Worm (Caenorhabditis elegans) whole organism, L2 larva: ENCODE results near the gene bec-1.

Experiments
- C34F6.9 ChIP-seq: fragments of 150-350 bp; optimal IDR thresholded peaks from 2 replicates; lab custom pipeline; 2014; ENCODE audit warnings: missing biosample characterization, missing genetic modification characterization
- F13H6.1 ChIP-seq: sonication (generic microtip); optimal IDR thresholded peaks from 2 replicates; lab custom pipeline; 2016; ENCODE audit warnings: missing genetic modification characterization, missing compliant biosample characterization
- R02D3.7 ChIP-seq: fragments of 150-350 bp; optimal IDR thresholded peaks from 2 replicates; lab custom pipeline; 2014; ENCODE audit warnings: missing biosample characterization, missing genetic modification characterization
- Y55F3AM.14 ChIP-seq: fragments of 200-800 bp; sonication (Bioruptor generic); optimal IDR thresholded peaks from 2 replicates; lab custom pipeline; 2018; ENCODE audit warnings: mild to moderate bottlenecking, missing genetic modification characterization, missing compliant biosample characterization
- ZK546.5 ChIP-seq: sonication (generic microtip); optimal IDR thresholded peaks from 2 replicates; lab custom pipeline; 2017; ENCODE audit warnings: missing biosample characterization, missing genetic modification characterization
- alr-1 ChIP-seq: fragments of 150-350 bp; optimal IDR thresholded peaks from 2 replicates; lab custom pipeline; 2014; ENCODE audit warnings: missing biosample characterization, missing genetic modification characterization
- aly-2 ChIP-seq: fragments of 150-350 bp; optimal IDR thresholded peaks from 2 replicates; lab custom pipeline; 2014; ENCODE audit warnings: missing biosample characterization, missing genetic modification characterization
- ama-1 ChIP-seq: fragments of 150-350 bp; optimal IDR thresholded peaks from 2 replicates; lab custom pipeline; 2018; ENCODE audit warnings: inconsistent platforms
- blmp-1 ChIP-seq: sonication (generic microtip); optimal IDR thresholded peaks from 2 replicates; lab custom pipeline; 2017; ENCODE audit warnings: missing genetic modification characterization, mild to moderate bottlenecking, missing compliant biosample characterization, antibody characterized with exemption, moderate library complexity; ENCODE audit not compliant: insufficient read depth
- ceh-16 ChIP-seq: fragments of 150-350 bp; optimal IDR thresholded peaks from 2 replicates; lab custom pipeline; 2014; ENCODE audit warnings: missing biosample characterization, missing genetic modification characterization
- ceh-82 ChIP-seq: fragments of 150-350 bp; optimal IDR thresholded peaks from 2 replicates; lab custom pipeline; 2014; ENCODE audit warnings: missing biosample characterization, missing genetic modification characterization
- crh-2 ChIP-seq: sonication (generic microtip); optimal IDR thresholded peaks from 2 replicates; lab custom pipeline; 2017; ENCODE audit warnings: missing biosample characterization, missing genetic modification characterization
- egl-27 ChIP-seq: sonication (generic microtip); optimal IDR thresholded peaks from 3 replicates; lab custom pipeline; 2017; ENCODE audit warnings: missing biosample characterization, missing genetic modification reagents, missing genetic modification characterization
- elt-1 ChIP-seq: fragments of 150-350 bp; optimal IDR thresholded peaks from 2 replicates; lab custom pipeline; 2014; ENCODE audit warnings: missing biosample characterization, missing genetic modification characterization
- elt-3 ChIP-seq: sonication (generic microtip); optimal IDR thresholded peaks from 2 replicates; lab custom pipeline; 2017; ENCODE audit warnings: missing biosample characterization, missing genetic modification characterization
- fos-1 ChIP-seq: fragments of 150-350 bp; optimal IDR thresholded peaks from 2 replicates; lab custom pipeline; 2014; ENCODE audit warnings: missing biosample characterization, missing genetic modification characterization
- gmeb-1 ChIP-seq: fragments of 150-350 bp; optimal IDR thresholded peaks from 2 replicates; lab custom pipeline; 2014; ENCODE audit warnings: missing biosample characterization, missing genetic modification characterization
- mab-5 ChIP-seq: fragments of 150-350 bp; optimal IDR thresholded peaks from 2 replicates; lab custom pipeline; 2014; ENCODE audit warnings: missing biosample characterization, missing genetic modification characterization
- mbf-1 ChIP-seq: sonication (generic microtip); optimal IDR thresholded peaks from 2 replicates; lab custom pipeline; 2017; ENCODE audit warnings: missing biosample characterization, missing genetic modification characterization
- mdl-1 ChIP-seq, 2 experiments: fragments of 150-350 bp in 1 of 2; sonication (generic microtip) in 1 of 2; optimal IDR thresholded peaks; 2 replicates each; lab custom pipeline; 2017; ENCODE audit warnings: missing biosample characterization in 2 of 2, missing genetic modification characterization in 2 of 2
- nhr-10 ChIP-seq: sonication (generic microtip); optimal IDR thresholded peaks from 2 replicates; lab custom pipeline; 2017; ENCODE audit warnings: missing biosample characterization, missing genetic modification characterization
- nhr-11 ChIP-seq: fragments of 150-350 bp; optimal IDR thresholded peaks from 2 replicates; lab custom pipeline; 2014; ENCODE audit warnings: missing biosample characterization, missing genetic modification characterization
- nhr-12 ChIP-seq: fragments of 150-350 bp; optimal IDR thresholded peaks from 2 replicates; lab custom pipeline; 2014; ENCODE audit warnings: missing biosample characterization, missing genetic modification characterization
- nhr-129 ChIP-seq: fragments of 150-350 bp; optimal IDR thresholded peaks from 2 replicates; lab custom pipeline; 2014; ENCODE audit warnings: missing biosample characterization, missing genetic modification characterization
- nhr-21 ChIP-seq: fragments of 150-350 bp; optimal IDR thresholded peaks from 2 replicates; lab custom pipeline; 2014; ENCODE audit warnings: missing biosample characterization, missing genetic modification characterization
- nhr-23 ChIP-seq: fragments of 150-350 bp; optimal IDR thresholded peaks from 2 replicates; lab custom pipeline; 2014; ENCODE audit warnings: missing biosample characterization, missing genetic modification reagents, missing genetic modification characterization
- nhr-25 ChIP-seq: fragments of 150-350 bp; sonication (generic microtip); optimal IDR thresholded peaks from 3 replicates; lab custom pipeline; 2014; ENCODE audit warnings: missing biosample characterization, missing genetic modification characterization
- nhr-6 ChIP-seq: fragments of 150-350 bp; optimal IDR thresholded peaks from 2 replicates; lab custom pipeline; 2014; ENCODE audit warnings: missing biosample characterization, missing genetic modification characterization
- nhr-77 ChIP-seq: fragments of 150-350 bp; optimal IDR thresholded peaks from 2 replicates; lab custom pipeline; 2014; ENCODE audit warnings: missing biosample characterization, missing genetic modification characterization
- peb-1 ChIP-seq: fragments of 150-350 bp; optimal IDR thresholded peaks from 2 replicates; lab custom pipeline; 2014; ENCODE audit warnings: missing biosample characterization, missing genetic modification characterization
- sem-4 ChIP-seq: fragments of 150-350 bp; optimal IDR thresholded peaks from 2 replicates; lab custom pipeline; 2014; ENCODE audit warnings: missing biosample characterization, missing genetic modification reagents, missing genetic modification characterization
- skn-1 ChIP-seq: sonication (generic microtip); optimal IDR thresholded peaks from 2 replicates; lab custom pipeline; 2017; ENCODE audit warnings: missing biosample characterization, missing genetic modification characterization
- sma-3 ChIP-seq: sonication (generic microtip); optimal IDR thresholded peaks from 2 replicates; lab custom pipeline; 2016; ENCODE audit warnings: missing genetic modification reagents, missing genetic modification characterization, missing compliant biosample characterization
- sma-9 ChIP-seq, 2 experiments: fragments of 150-350 bp in 1 of 2; sonication (generic microtip) in 1 of 2; optimal IDR thresholded peaks; 2 replicates each; lab custom pipeline; 2014 to 2016; ENCODE audit warnings: missing genetic modification characterization in 2 of 2, mild to moderate bottlenecking in 1 of 2, missing biosample characterization in 1 of 2, missing compliant biosample characterization in 1 of 2, missing genetic modification reagents in 1 of 2, moderate library complexity in 1 of 2
- snpc-4 ChIP-seq: fragments of 150-350 bp; optimal IDR thresholded peaks from 2 replicates; lab custom pipeline; 2014; ENCODE audit warnings: missing biosample characterization, missing genetic modification characterization
- unc-55 ChIP-seq: fragments of 150-350 bp; sonication (generic microtip); optimal IDR thresholded peaks from 3 replicates; lab custom pipeline; 2014; ENCODE audit warnings: missing biosample characterization, missing genetic modification reagents, missing genetic modification characterization
- unc-62 ChIP-seq: fragments of 150-350 bp; optimal IDR thresholded peaks from 2 replicates; lab custom pipeline; 2014; ENCODE audit warnings: missing biosample characterization, missing genetic modification reagents, missing genetic modification characterization
- zag-1 ChIP-seq: fragments of 150-350 bp; optimal IDR thresholded peaks from 2 replicates; lab custom pipeline; 2014; ENCODE audit warnings: missing biosample characterization, missing genetic modification characterization
- ztf-11 ChIP-seq: sonication (generic microtip); optimal IDR thresholded peaks from 2 replicates; lab custom pipeline; 2017; ENCODE audit warnings: missing biosample characterization, missing genetic modification characterization
- ztf-4 ChIP-seq: fragments of 150-350 bp; optimal IDR thresholded peaks from 2 replicates; lab custom pipeline; 2014; ENCODE audit warnings: missing biosample characterization, missing genetic modification characterization

bec-1 gene

DNA sequence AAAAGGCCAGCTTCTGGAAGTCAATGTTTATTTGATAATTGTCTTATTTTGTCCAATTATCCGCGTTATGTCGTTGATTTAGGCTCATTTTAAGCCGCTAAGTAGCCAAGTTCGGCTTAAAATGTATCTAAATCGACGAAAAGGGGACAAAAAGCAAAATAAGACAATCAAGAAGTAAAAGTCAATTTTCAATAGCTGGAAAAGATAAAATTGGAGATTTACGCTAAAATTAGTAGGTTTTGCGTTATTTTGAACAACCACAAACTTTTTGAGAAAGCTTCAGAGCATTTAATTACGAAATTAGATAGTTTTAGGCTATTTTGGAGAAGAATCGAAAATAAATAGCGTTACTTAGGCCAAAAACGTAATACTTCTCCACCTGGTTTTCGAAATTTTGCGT, 1.3 kb downstream of the bec-1 start:
- no peak for TF ChIP-seq ama-1 (lab: Kevin White, UChicago)
- TF ChIP-seq zag-1 = no peak
- no peak for TF ChIP-seq nhr-10 (tag; lab: Kevin White, UChicago)
- no peak for TF ChIP-seq unc-62 (GFP tag; lab: Kevin White, UChicago)
- TF ChIP-seq crh-2 = no peak
- no peak for TF ChIP-seq fos-1 (tag; lab: Kevin White, UChicago)
- no peak for TF ChIP-seq elt-1
- TF ChIP-seq peb-1 (tag; lab: Kevin White, UChicago) = no peak
- no peak for TF ChIP-seq ZK546.5 (tag; lab: Kevin White, UChicago)
- no peak for TF ChIP-seq R02D3.7 (tag; lab: Kevin White, UChicago)

DNA sequence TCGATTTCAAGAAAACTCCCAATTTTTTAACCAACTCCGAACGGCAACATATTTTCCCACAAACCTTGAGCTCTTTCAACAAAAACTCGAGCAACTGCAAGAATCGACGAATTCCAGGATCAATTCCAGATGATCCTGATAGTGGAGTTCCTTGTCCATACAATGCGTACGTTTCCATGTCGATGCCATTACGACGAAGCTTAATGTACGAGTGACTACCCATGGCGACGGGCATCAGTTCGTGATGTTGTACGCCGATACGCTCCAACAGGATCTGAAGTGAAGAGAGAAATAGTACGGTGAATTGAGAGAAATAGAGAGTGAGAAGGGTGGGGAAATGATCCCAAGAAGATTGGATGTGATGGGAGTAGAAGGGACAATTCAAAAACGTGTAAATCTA, 2.2 kb downstream of the bec-1 start:
- TF ChIP-seq ama-1 (lab: Kevin White, UChicago) (no peak), nhr-6 (tag; lab: Kevin White, UChicago) (no peak), nhr-129 (no peak), nhr-23 (no peak), Y55F3AM.14 (GFP tag; lab: Kevin White, UChicago) (no peak), crh-2 (no peak), sem-4 (no peak), nhr-12 (no peak), snpc-4 (tag; lab: Kevin White, UChicago) (no peak), C34F6.9 (tag; lab: Kevin White, UChicago) (no peak), aly-2 (tag; lab: Kevin White, UChicago) (no peak), ZK546.5 (tag; lab: Kevin White, UChicago) (no peak), egl-27 (tag; lab: Kevin White, UChicago) (no peak), gmeb-1 (tag; lab: Kevin White, UChicago) (no peak), nhr-21 (tag; lab: Kevin White, UChicago) (no peak), unc-55 (GFP tag; lab: Kevin White, UChicago) (no peak), mab-5 (no peak)
- TF ChIP-seq, all 48 proteins: peak for 0

DNA sequence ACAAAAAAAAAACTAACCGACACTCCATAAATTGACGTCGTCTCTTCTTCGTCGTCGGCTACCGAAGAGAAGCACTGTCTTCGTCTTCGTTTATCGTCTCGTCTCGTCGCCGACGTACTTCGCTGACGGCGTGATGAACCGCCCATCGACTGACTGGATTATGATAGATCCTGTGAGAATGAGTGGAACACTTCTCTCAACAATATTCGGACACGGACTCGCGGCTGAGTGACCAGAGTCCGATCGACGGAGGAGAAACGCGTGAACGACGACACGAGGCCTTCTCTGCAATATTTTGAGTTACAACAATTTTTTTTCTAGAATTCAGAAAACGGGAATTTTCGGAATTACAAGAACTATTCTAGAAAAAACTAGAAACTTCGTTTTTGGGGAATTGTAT, 4.0 kb downstream of the bec-1 start, which contains the start of gene skn-1:
Gene skn-1, minus strand, starts transcription at position 146 of the 400 bp plus-strand sequence.
- no peak for TF ChIP-seq snpc-4 (tag; lab: Kevin White, UChicago)
- no peak for TF ChIP-seq skn-1 (tag; lab: Kevin White, UChicago)
- TF ChIP-seq ceh-16 = no peak
- TF ChIP-seq nhr-129 = no peak
- no peak for TF ChIP-seq sem-4
- no peak for TF ChIP-seq elt-1
- no peak for TF ChIP-seq Y55F3AM.14 (GFP tag; lab: Kevin White, UChicago)
- no peak for TF ChIP-seq egl-27 (tag; lab: Kevin White, UChicago)
- TF ChIP-seq ZK546.5 (tag; lab: Kevin White, UChicago) = no peak
- TF ChIP-seq ceh-82 (tag; lab: Kevin White, UChicago) = no peak
- TF ChIP-seq ztf-4 (tag; lab: Kevin White, UChicago) = no peak
- no peak for TF ChIP-seq unc-62 (GFP tag; lab: Kevin White, UChicago)
- no peak for TF ChIP-seq nhr-23
- TF ChIP-seq alr-1 = no peak
- TF ChIP-seq unc-55 (GFP tag; lab: Kevin White, UChicago) = no peak
- TF ChIP-seq ama-1 (lab: Kevin White, UChicago) = no peak
- TF ChIP-seq crh-2 = no peak
- no peak for TF ChIP-seq nhr-25 (tag; lab: Kevin White, UChicago)
- no peak for TF ChIP-seq ztf-11 (tag; lab: Kevin White, UChicago)
- TF ChIP-seq elt-3 (tag; lab: Kevin White, UChicago) = no peak
- TF ChIP-seq, all 48 proteins: peak for 0

DNA sequence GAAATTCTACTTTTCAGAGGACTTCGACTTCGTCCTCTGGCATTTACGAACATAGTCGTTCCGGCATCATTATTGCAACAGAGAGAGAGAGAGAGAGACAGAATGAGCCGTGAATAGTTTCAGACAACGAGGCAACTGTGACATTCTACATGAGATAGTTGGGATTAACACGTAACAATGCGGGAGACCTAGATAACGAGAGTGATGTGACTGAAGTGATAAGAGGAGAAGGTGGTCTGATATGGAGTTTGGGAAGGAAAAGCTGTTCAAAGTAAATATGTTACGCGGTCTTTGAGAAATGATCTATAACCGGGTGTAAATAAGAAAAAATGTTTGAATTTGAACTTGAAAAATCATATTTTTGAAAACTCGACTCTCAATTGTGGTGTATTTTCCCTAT, 4.8 kb downstream of the bec-1 start:
- TF ChIP-seq nhr-77 (tag; lab: Kevin White, UChicago) = no peak
- no peak for TF ChIP-seq mbf-1 (tag; lab: Kevin White, UChicago)
- TF ChIP-seq nhr-25 (tag; lab: Kevin White, UChicago) = no peak
- peak; percentile 34 for TF ChIP-seq F13H6.1 (tag; lab: Kevin White, UChicago)
- TF ChIP-seq ceh-82 (tag; lab: Kevin White, UChicago) = no peak
- peak; percentile 64 for TF ChIP-seq crh-2
- TF ChIP-seq Y55F3AM.14 (GFP tag; lab: Kevin White, UChicago) = no peak
- TF ChIP-seq ZK546.5 (tag; lab: Kevin White, UChicago) = no peak
- TF ChIP-seq sma-3 (GFP tag; lab: Kevin White, UChicago) = peak; percentile 18
- TF ChIP-seq snpc-4 (tag; lab: Kevin White, UChicago) = no peak
- peak; percentile 22 for TF ChIP-seq nhr-129
- no peak for TF ChIP-seq ztf-4 (tag; lab: Kevin White, UChicago)
- no peak for TF ChIP-seq elt-3 (tag; lab: Kevin White, UChicago)
- peak; percentile 81 for TF ChIP-seq fos-1 (tag; lab: Kevin White, UChicago)
- no peak for TF ChIP-seq nhr-12
- no peak for TF ChIP-seq zag-1
- TF ChIP-seq blmp-1 (tag; lab: Kevin White, UChicago) = no peak
- TF ChIP-seq mdl-1 (tag; optimal IDR thresholded peaks at IDR 0.05; lab: Kevin White, UChicago) = no peak
- peak; percentile 86 for TF ChIP-seq sma-9 (GFP tag; optimal IDR thresholded peaks at IDR 0.05; lab: Kevin White, UChicago)
- no peak for TF ChIP-seq sma-9 (tag; optimal IDR thresholded peaks at IDR 0.05; lab: Kevin White, UChicago)
- peak; percentile 6 for TF ChIP-seq gmeb-1 (tag; lab: Kevin White, UChicago)
- no peak for TF ChIP-seq nhr-11
- peak; percentile 97 for TF ChIP-seq skn-1 (tag; lab: Kevin White, UChicago)
